Worm (Caenorhabditis elegans): ENCODE results near the gene pah-1.

The pah-1 gene

DNA sequence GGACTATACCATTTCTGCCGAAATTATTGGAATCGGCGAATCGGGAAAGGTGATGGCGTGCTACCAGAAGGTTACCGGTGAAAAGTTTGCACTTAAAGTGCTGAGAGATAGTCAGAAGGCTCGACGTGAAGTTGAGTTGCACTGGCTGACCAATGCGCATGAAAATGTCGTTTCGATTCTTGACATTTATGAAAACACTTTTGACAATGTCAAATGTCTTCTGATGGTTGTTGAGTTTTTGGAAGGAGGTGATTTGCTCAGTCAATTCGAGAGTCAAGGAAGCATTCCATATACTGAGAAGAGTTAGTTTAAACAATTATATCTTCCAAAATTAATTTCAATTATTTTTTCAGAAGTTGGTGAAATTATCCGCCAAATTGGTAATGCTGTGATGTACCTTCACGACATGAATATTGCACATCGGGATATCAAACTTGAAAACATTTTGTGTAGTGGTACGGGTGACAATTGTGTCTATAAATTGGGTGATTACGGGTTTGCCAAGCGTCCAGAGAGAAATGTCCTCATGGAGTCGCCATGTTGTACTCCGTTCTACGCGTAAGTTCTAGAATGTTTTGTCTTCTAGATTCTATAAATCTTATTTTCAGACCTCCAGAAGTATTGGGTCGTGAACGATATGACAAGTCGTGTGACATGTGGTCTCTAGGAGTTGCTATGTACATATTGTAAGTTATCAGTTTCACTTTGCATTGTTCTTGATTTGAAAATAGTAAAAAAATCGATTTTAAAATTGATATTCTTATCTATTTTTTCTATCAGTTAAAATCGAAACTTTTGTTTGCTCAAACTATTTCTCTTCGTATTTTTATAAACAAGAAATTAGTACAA is 21.1 kb downstream of the pah-1 start:
- TF ChIP-seq ama-1 (optimal IDR thresholded peaks at IDR 0.05) (peak; percentile 74), lsy-2 (tag; optimal IDR thresholded peaks at IDR 0.05) (peak in 1 of 2 experiments; percentile 47), daf-16 (GFP tag; optimal IDR thresholded peaks at IDR 0.05) (no peak), daf-16 (tag; optimal IDR thresholded peaks at IDR 0.05) (peak; percentile 20), hlh-30 (tag; optimal IDR thresholded peaks at IDR 0.05; ENCODE audit: insufficient read depth) (peak; percentile 8), nhr-10 (tag; optimal IDR thresholded peaks at IDR 0.05) (no peak), nhr-76 (tag; optimal IDR thresholded peaks at IDR 0.05) (no peak), hlh-11 (tag; optimal IDR thresholded peaks at IDR 0.05) (no peak), nhr-6 (tag; optimal IDR thresholded peaks at IDR 0.05) (no peak), ceh-20 (GFP tag; IDR thresholded peaks at IDR 0.05) (no peak), aly-2 (tag; optimal IDR thresholded peaks at IDR 0.05) (no peak), aha-1 (tag) (peak; percentile 90), dve-1 (tag; optimal IDR thresholded peaks at IDR 0.05; ENCODE audit: insufficient read depth) (peak; percentile 50), nhr-25 (tag; optimal IDR thresholded peaks at IDR 0.05; ENCODE audit: borderline replicate concordance, insufficient read depth) (peak; percentile 4), ceh-62 (tag; optimal IDR thresholded peaks at IDR 0.05) (no peak), hif-1 (tag; optimal IDR thresholded peaks at IDR 0.05) (no peak), mxl-2 (GFP tag; conservative IDR thresholded peaks at IDR 0.05) (peak; percentile 41), nhr-77 (tag; optimal IDR thresholded peaks at IDR 0.05) (peak; percentile 34), Y48G9A.11 (GFP tag; IDR thresholded peaks at IDR 0.05) (0 out of 2 replicates have a peak, but pooled peaks have one; percentile 23), nhr-41 (GFP tag; IDR thresholded peaks at IDR 0.05) (no peak)

DNA sequence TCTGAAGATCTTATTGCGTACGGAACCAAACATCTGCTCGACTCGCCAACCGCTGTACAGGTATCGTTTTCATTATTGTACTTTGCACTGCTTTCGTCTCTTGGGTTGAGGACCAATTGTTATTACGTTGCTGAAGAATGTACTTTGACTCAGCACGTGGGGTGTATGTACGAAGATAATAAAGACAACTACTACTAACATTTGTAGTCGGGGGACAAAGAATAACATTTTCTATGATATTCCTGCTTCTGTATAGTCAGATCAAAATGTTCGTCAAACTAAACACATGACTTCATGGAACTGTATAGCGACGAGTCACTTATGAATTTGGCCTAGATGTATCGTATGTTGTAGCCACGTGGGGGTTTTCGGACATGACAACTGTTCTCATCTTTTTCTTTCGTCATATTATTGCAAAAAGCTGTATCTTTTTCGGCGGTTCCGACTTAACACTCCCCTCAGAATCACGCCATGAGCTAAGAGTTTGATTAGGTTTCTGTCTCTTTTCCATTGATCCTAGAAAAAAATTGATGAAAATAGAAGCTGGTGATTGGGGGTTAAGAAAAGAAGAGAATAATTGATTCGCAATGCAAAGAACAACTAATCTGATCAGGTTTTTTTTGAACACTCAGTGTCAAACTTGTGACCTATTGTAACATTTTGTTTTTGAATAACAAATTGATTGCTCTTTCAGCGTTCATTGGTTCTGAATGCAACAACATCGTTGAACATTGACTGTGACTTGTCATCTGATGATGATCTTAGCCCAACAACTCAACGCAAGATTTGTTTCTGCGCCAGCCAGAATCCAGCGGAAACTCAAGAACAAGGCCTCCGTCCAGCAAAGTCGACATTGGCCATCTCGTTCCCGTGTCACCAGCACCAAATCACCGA is 22.0 kb downstream of the pah-1 start:
- TF ChIP-seq tag-97 (GFP tag; IDR thresholded peaks at IDR 0.05), result no peak
- peak; percentile 64 for TF ChIP-seq duxl-1 (tag; optimal IDR thresholded peaks at IDR 0.05; ENCODE audit: poor library complexity)
- TF ChIP-seq Y75B8A.6 (GFP tag; IDR thresholded peaks at IDR 0.05), result 0 out of 2 replicates have a peak, but pooled peaks have one; percentile 8
- peak; percentile 10; the same call in 1 of the 2 replicates for TF ChIP-seq lin-38 (GFP tag; IDR thresholded peaks at IDR 0.05)
- no peak for TF ChIP-seq nhr-48 (tag; optimal IDR thresholded peaks at IDR 0.05)
- no peak for TF ChIP-seq ztf-7 (tag; optimal IDR thresholded peaks at IDR 0.05)
- peak; percentile 30 for TF ChIP-seq dve-1 (tag; optimal IDR thresholded peaks at IDR 0.05; ENCODE audit: insufficient read depth)
- TF ChIP-seq dmd-9 (GFP tag; IDR thresholded peaks at IDR 0.05), result no peak
- peak in 1 of 2 experiments; percentile 3 for TF ChIP-seq lsy-2 (tag; optimal IDR thresholded peaks at IDR 0.05)
- TF ChIP-seq hif-1 (tag; optimal IDR thresholded peaks at IDR 0.05), result peak in 1 of 2 experiments; percentile 14
- no peak for TF ChIP-seq unc-39 (tag; optimal IDR thresholded peaks at IDR 0.05)
- no peak; the same call in 1 of the 2 replicates for TF ChIP-seq mdt-29 (GFP tag; IDR thresholded peaks at IDR 0.05)
- peak; percentile 47 for TF ChIP-seq nhr-28 (tag; optimal IDR thresholded peaks at IDR 0.05)
- TF ChIP-seq daf-19 (GFP tag; conservative IDR thresholded peaks at IDR 0.05), result no peak
- peak in 1 of 2 experiments; percentile 76 for TF ChIP-seq unc-62 (GFP tag; optimal IDR thresholded peaks at IDR 0.05 in 1 of 2)
- TF ChIP-seq unc-62 (tag; optimal IDR thresholded peaks at IDR 0.05), result no peak
- TF ChIP-seq unc-130 (GFP tag; optimal IDR thresholded peaks at IDR 0.05), result no peak
- peak; percentile 67 for TF ChIP-seq zfp-3 (GFP tag; conservative IDR thresholded peaks at IDR 0.05)
- TF ChIP-seq ceh-44 (GFP tag; IDR thresholded peaks at IDR 0.05), result 0 out of 2 replicates have a peak, but pooled peaks have one; percentile 3
- peak; percentile 38 for TF ChIP-seq nhr-25 (tag; optimal IDR thresholded peaks at IDR 0.05; ENCODE audit: borderline replicate concordance, insufficient read depth)
- peak; percentile 85 for TF ChIP-seq ama-1 (optimal IDR thresholded peaks at IDR 0.05)
- peak; percentile 4 for TF ChIP-seq T20F7.1 (GFP tag; optimal IDR thresholded peaks at IDR 0.05)
- peak; percentile 26 for TF ChIP-seq hlh-30 (tag; optimal IDR thresholded peaks at IDR 0.05; ENCODE audit: insufficient read depth)
- no peak for TF ChIP-seq set-16 (GFP tag; IDR thresholded peaks at IDR 0.05)
- no peak for TF ChIP-seq cey-2 (tag; optimal IDR thresholded peaks at IDR 0.05; ENCODE audit: borderline replicate concordance, insufficient read depth)
- no peak for TF ChIP-seq lin-13 (GFP tag; optimal IDR thresholded peaks at IDR 0.05)
- peak; percentile 11 for TF ChIP-seq mep-1 (tag; optimal IDR thresholded peaks at IDR 0.05)
- peak; percentile 62 to 68 for TF ChIP-seq mdl-1 (tag; optimal IDR thresholded peaks at IDR 0.05)
- TF ChIP-seq zfp-2 (tag; optimal IDR thresholded peaks at IDR 0.05), result no peak
- no peak for TF ChIP-seq lir-3 (tag; optimal IDR thresholded peaks at IDR 0.05)
